Worm (Caenorhabditis elegans): ENCODE results near the gene nspe-3.

DNA sequence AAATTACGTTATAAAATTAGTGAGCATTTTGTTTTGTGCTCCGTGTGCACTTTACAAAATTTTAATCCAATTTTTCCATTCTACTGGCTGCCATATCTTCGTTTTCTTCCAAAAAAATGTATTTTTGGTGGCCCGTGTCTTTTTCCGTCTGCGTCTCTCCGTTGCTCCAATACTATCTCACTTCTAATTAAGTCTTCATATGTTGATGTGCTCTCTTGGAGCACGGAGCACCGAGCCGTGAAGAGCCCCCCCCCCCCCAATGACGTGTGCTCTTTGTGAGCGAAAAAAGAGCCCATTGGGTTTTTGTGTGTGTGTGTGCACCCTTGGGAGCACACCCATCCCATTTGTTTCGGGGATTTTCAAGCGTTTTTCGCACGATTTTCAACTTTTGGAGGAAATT is 47.3 kb downstream of the nspe-3 start:
- TF ChIP-seq unc-39 (tag; optimal IDR thresholded peaks at IDR 0.05) (no peak), nhr-129 (tag; optimal IDR thresholded peaks at IDR 0.05) (no peak), blmp-1 (tag; optimal IDR thresholded peaks at IDR 0.05; ENCODE audit: insufficient read depth) (no peak), ama-1 (optimal IDR thresholded peaks at IDR 0.05) (no peak), ZK546.5 (tag; optimal IDR thresholded peaks at IDR 0.05) (no peak), dmd-4 (tag; optimal IDR thresholded peaks at IDR 0.05) (no peak)
